Fruit fly (Drosophila melanogaster) whole organism, embryonic: ENCODE measurements around the gene VGlut.
A peak's percentile ranks its signal among the peaks of the same experiment; 100 is the strongest.

Source experiments
- Abd-B ChIP-seq: fragments of 200-800 bp; sonication (Bioruptor generic); optimal IDR thresholded peaks from 2 replicates; lab custom pipeline; 2018; ENCODE audit warnings: missing biosample characterization, mild to moderate bottlenecking, missing genetic modification characterization, moderate library complexity
- Blimp-1 ChIP-seq: fragments of 200-800 bp; sonication (Bioruptor generic); optimal IDR thresholded peaks from 3 replicates; lab custom pipeline; 2018; ENCODE audit warnings: missing biosample characterization, missing genetic modification characterization, mild to moderate bottlenecking, moderate library complexity, missing genetic modification reagents
- C15 ChIP-seq: fragments of 200-800 bp; sonication (Bioruptor generic); IDR thresholded peaks from 3 replicates; pipeline ENCODE4 v1.3.6; 2022; ENCODE audit warnings: missing biosample characterization, missing genetic modification characterization
- CG11247 ChIP-seq: fragments of 200-800 bp; sonication (Bioruptor generic); IDR thresholded peaks from 2 replicates; pipeline ENCODE4 v1.3.6; 2022; ENCODE audit warnings: missing biosample characterization, missing genetic modification characterization
- CG14050 ChIP-seq: fragments of 200-800 bp; sonication (Bioruptor generic); IDR thresholded peaks from 3 replicates; pipeline ENCODE4 v1.3.6; 2022; ENCODE audit warnings: missing biosample characterization, missing genetic modification characterization
- CG1647 ChIP-seq: fragments of 200-800 bp; sonication (Bioruptor generic); optimal IDR thresholded peaks from 3 replicates; lab custom pipeline; 2016; ENCODE audit warnings: missing biosample characterization, missing genetic modification characterization
- CG2116 ChIP-seq: fragments of 200-800 bp; sonication (Bioruptor generic); optimal IDR thresholded peaks from 3 replicates; lab custom pipeline; 2018; ENCODE audit warnings: missing biosample characterization, mild to moderate bottlenecking, missing genetic modification characterization
- CG2889 ChIP-seq: fragments of 200-800 bp; sonication (Bioruptor generic); IDR thresholded peaks from 3 replicates; pipeline ENCODE4 v1.3.6; 2022; ENCODE audit warnings: missing biosample characterization, missing genetic modification characterization
- CG3163 ChIP-seq: fragments of 200-800 bp; sonication (Bioruptor generic); optimal IDR thresholded peaks from 3 replicates; lab custom pipeline; 2016; ENCODE audit warnings: missing biosample characterization, missing genetic modification characterization
- CG4282 ChIP-seq: fragments of 200-800 bp; sonication (Bioruptor generic); optimal IDR thresholded peaks from 2 replicates; lab custom pipeline; 2016; ENCODE audit warnings: missing biosample characterization, missing genetic modification characterization
- CG4404 ChIP-seq: fragments of 200-800 bp; sonication (Bioruptor generic); IDR thresholded peaks from 2 replicates; pipeline ENCODE4 v1.3.6; 2022; ENCODE audit warnings: missing biosample characterization, missing genetic modification characterization
- CG4707 ChIP-seq: fragments of 200-800 bp; sonication (Bioruptor generic); optimal IDR thresholded peaks from 2 replicates; lab custom pipeline; 2018; ENCODE audit warnings: missing biosample characterization, mild to moderate bottlenecking, missing genetic modification characterization, moderate library complexity
- CG6175 ChIP-seq: fragments of 200-800 bp; sonication (Bioruptor generic); IDR thresholded peaks from 3 replicates; pipeline ENCODE4 v1.3.6; 2022; ENCODE audit warnings: missing biosample characterization, missing genetic modification characterization
- CG6254 ChIP-seq: fragments of 200-800 bp; sonication (Bioruptor generic); optimal IDR thresholded peaks from 3 replicates; lab custom pipeline; 2017; ENCODE audit warnings: mild to moderate bottlenecking, missing biosample characterization, missing genetic modification reagents, missing genetic modification characterization
- CG6683 ChIP-seq: fragments of 200-800 bp; sonication (Bioruptor generic); optimal IDR thresholded peaks from 2 replicates; lab custom pipeline; 2017; ENCODE audit warnings: missing biosample characterization, mild to moderate bottlenecking, missing genetic modification characterization, missing genetic modification reagents
- CG6813 ChIP-seq: fragments of 200-800 bp; sonication (Bioruptor generic); optimal IDR thresholded peaks from 2 replicates; lab custom pipeline; 2017; ENCODE audit warnings: missing biosample characterization, missing genetic modification characterization, mild to moderate bottlenecking, moderate library complexity, missing genetic modification reagents
- CG8089 ChIP-seq: fragments of 200-800 bp; sonication (Bioruptor generic); optimal IDR thresholded peaks from 3 replicates; lab custom pipeline; 2016; ENCODE audit warnings: missing biosample characterization, missing genetic modification characterization
- CG8765 ChIP-seq: fragments of 200-800 bp; sonication (Bioruptor generic); IDR thresholded peaks from 2 replicates; pipeline ENCODE4 v1.3.6; 2022; ENCODE audit warnings: missing biosample characterization, missing genetic modification characterization
- CG8944 ChIP-seq: fragments of 200-800 bp; sonication (Bioruptor generic); optimal IDR thresholded peaks from 3 replicates; lab custom pipeline; 2016; ENCODE audit warnings: missing biosample characterization, missing genetic modification characterization
- CG9797 ChIP-seq: fragments of 200-800 bp; sonication (Bioruptor generic); optimal IDR thresholded peaks from 3 replicates; lab custom pipeline; 2018; ENCODE audit warnings: missing biosample characterization, mild to moderate bottlenecking, missing genetic modification characterization
- CkIIα-i1 ChIP-seq: fragments of 200-800 bp; sonication (Bioruptor generic); IDR thresholded peaks from 2 replicates; pipeline ENCODE4 v1.3.6; 2022; ENCODE audit warnings: missing biosample characterization, missing genetic modification characterization
- Deaf1 ChIP-seq: fragments of 200-800 bp; optimal IDR thresholded peaks from 3 replicates; lab custom pipeline; 2019; ENCODE audit warnings: missing biosample characterization, mild to moderate bottlenecking, missing genetic modification characterization, moderate library complexity
- Dip2 ChIP-seq: fragments of 200-800 bp; sonication (Bioruptor generic); IDR thresholded peaks from 2 replicates; pipeline ENCODE4 v1.3.6; 2022; ENCODE audit warnings: missing biosample characterization, missing genetic modification characterization
- Ets97D ChIP-seq: fragments of 200-800 bp; sonication (Bioruptor generic); optimal IDR thresholded peaks from 3 replicates; lab custom pipeline; 2016; ENCODE audit warnings: missing biosample characterization, missing genetic modification characterization
- Fer1 ChIP-seq: fragments of 200-800 bp; sonication (Bioruptor generic); optimal IDR thresholded peaks from 2 replicates; lab custom pipeline; 2017; ENCODE audit warnings: missing biosample characterization, mild to moderate bottlenecking, missing genetic modification characterization
- Fer3 ChIP-seq: fragments of 200-800 bp; sonication (Bioruptor generic); optimal IDR thresholded peaks from 2 replicates; lab custom pipeline; 2018; ENCODE audit warnings: missing biosample characterization, mild to moderate bottlenecking, missing genetic modification characterization, moderate library complexity
- Lpt ChIP-seq: fragments of >200 bp; optimal IDR thresholded peaks from 2 replicates; lab custom pipeline; 2018; ENCODE audit warnings: missing biosample characterization, missing genetic modification characterization
- Myb ChIP-seq: fragments of 200-800 bp; sonication (Bioruptor generic); optimal IDR thresholded peaks from 2 replicates; lab custom pipeline; 2016; ENCODE audit warnings: missing biosample characterization, missing genetic modification characterization
- NC2α ChIP-seq: fragments of 200-800 bp; sonication (Bioruptor generic); optimal IDR thresholded peaks from 2 replicates; lab custom pipeline; 2016; ENCODE audit warnings: missing biosample characterization, missing genetic modification characterization
- Neu2 ChIP-seq: fragments of 200-800 bp; sonication (Bioruptor generic); optimal IDR thresholded peaks from 3 replicates; lab custom pipeline; 2016; ENCODE audit warnings: missing biosample characterization, missing genetic modification characterization, borderline replicate concordance
- PHDP ChIP-seq: fragments of 200-800 bp; sonication (Bioruptor generic); optimal IDR thresholded peaks from 3 replicates; lab custom pipeline; 2018; ENCODE audit warnings: missing biosample characterization, mild to moderate bottlenecking, missing genetic modification characterization, moderate library complexity
- Ravus ChIP-seq: fragments of 200-800 bp; sonication (Bioruptor generic); IDR thresholded peaks from 2 replicates; pipeline ENCODE4 v1.3.6; 2022; ENCODE audit warnings: missing biosample characterization, missing genetic modification characterization
- al ChIP-seq: fragments of 200-800 bp; sonication (Bioruptor generic); IDR thresholded peaks from 2 replicates; pipeline ENCODE4 v1.3.6; 2022; ENCODE audit warnings: missing biosample characterization, missing genetic modification characterization
- az2 ChIP-seq: fragments of 200-800 bp; sonication (Bioruptor generic); optimal IDR thresholded peaks from 3 replicates; lab custom pipeline; 2016; ENCODE audit warnings: missing biosample characterization, missing genetic modification characterization
- bab2 ChIP-seq: fragments of 200-800 bp; sonication (Bioruptor generic); optimal IDR thresholded peaks from 2 replicates; lab custom pipeline; 2016; ENCODE audit warnings: missing biosample characterization, missing genetic modification characterization
- bbx ChIP-seq: fragments of 200-800 bp; sonication (Bioruptor generic); IDR thresholded peaks from 2 replicates; pipeline ENCODE4 v1.3.6; 2022; ENCODE audit warnings: missing biosample characterization, missing genetic modification characterization; ENCODE audit not compliant: partially characterized antibody
- cas ChIP-seq: fragments of 200-800 bp; sonication (Bioruptor generic); IDR thresholded peaks from 2 replicates; pipeline ENCODE4 v1.3.6; 2022; ENCODE audit warnings: missing biosample characterization, missing genetic modification characterization
- da ChIP-seq: fragments of 200-800 bp; sonication (Bioruptor generic); optimal IDR thresholded peaks from 2 replicates; lab custom pipeline; 2016; ENCODE audit warnings: missing biosample characterization, missing genetic modification characterization
- dimm ChIP-seq: fragments of 200-800 bp; sonication (Bioruptor generic); IDR thresholded peaks from 2 replicates; pipeline ENCODE4 v1.3.6; 2022; ENCODE audit warnings: missing biosample characterization, missing genetic modification characterization
- fd64A ChIP-seq: fragments of 200-800 bp; sonication (Bioruptor generic); optimal IDR thresholded peaks from 3 replicates; lab custom pipeline; 2018; ENCODE audit warnings: missing biosample characterization, mild to moderate bottlenecking, missing genetic modification characterization
- fru ChIP-seq: fragments of >200 bp; optimal IDR thresholded peaks from 2 replicates; lab custom pipeline; 2017
- jigr1 ChIP-seq: fragments of 200-800 bp; sonication (Bioruptor generic); IDR thresholded peaks from 3 replicates; pipeline ENCODE4 v1.3.6; 2022; ENCODE audit warnings: missing biosample characterization, missing genetic modification characterization
- lilli ChIP-seq: fragments of 200-800 bp; sonication (Bioruptor generic); optimal IDR thresholded peaks from 3 replicates; lab custom pipeline; 2016; ENCODE audit warnings: missing biosample characterization, missing genetic modification characterization
- mirr ChIP-seq: fragments of 200-800 bp; sonication (Bioruptor generic); optimal IDR thresholded peaks from 3 replicates; lab custom pipeline; 2018; ENCODE audit warnings: missing biosample characterization, mild to moderate bottlenecking, missing genetic modification characterization
- phol ChIP-seq: fragments of 200-800 bp; sonication (Bioruptor generic); optimal IDR thresholded peaks from 3 replicates; lab custom pipeline; 2018; ENCODE audit warnings: missing biosample characterization, mild to moderate bottlenecking, missing genetic modification characterization, moderate library complexity
- tgo ChIP-seq: fragments of 200-800 bp; sonication (Bioruptor generic); IDR thresholded peaks from 3 replicates; pipeline ENCODE4 v1.3.6; 2022; ENCODE audit warnings: missing biosample characterization, missing genetic modification characterization
- trem ChIP-seq: fragments of 200-800 bp; optimal IDR thresholded peaks from 3 replicates; lab custom pipeline; 2019; ENCODE audit warnings: missing biosample characterization, mild to moderate bottlenecking, missing genetic modification characterization, moderate library complexity
- unc-4 ChIP-seq: fragments of 200-800 bp; sonication (Bioruptor generic); IDR thresholded peaks from 2 replicates; pipeline ENCODE4 v1.3.6; 2022; ENCODE audit warnings: missing biosample characterization, missing genetic modification characterization; ENCODE audit not compliant: partially characterized antibody
- zfh2 ChIP-seq: fragments of 200-800 bp; sonication (Bioruptor generic); optimal IDR thresholded peaks from 2 replicates; lab custom pipeline; 2016; ENCODE audit warnings: missing biosample characterization, missing genetic modification characterization

VGlut gene

dm6 chr2L:2373818-2374746, 26.0 kb upstream of the VGlut start, which contains the start of the genes CG3609 and CG15390 (continued):
- peak; percentile 94 for TF ChIP-seq zfh2 (GFP tag; lab: Kevin White, UChicago)
- peak; percentile 62 for TF ChIP-seq CG14050 (GFP tag; lab: Robert Waterston, UW)
- TF ChIP-seq phol (tag; lab: Kevin White, UChicago), result peak; percentile 46
- TF ChIP-seq CG8089, result peak; percentile 37
- peak; percentile 1 for TF ChIP-seq CG6683 (GFP tag; lab: Kevin White, UChicago)
- no peak for TF ChIP-seq dimm (GFP tag; lab: Robert Waterston, UW)
- TF ChIP-seq lilli (GFP tag; lab: Kevin White, UChicago), result peak; percentile 96
- 0 out of 2 replicates have a peak, but pooled peaks have one; percentile 5 for TF ChIP-seq CkIIα-i1 (GFP tag; lab: Robert Waterston, UW)
- peak; percentile 37 for TF ChIP-seq Deaf1 (tag; lab: Kevin White, UChicago)
- peak; percentile 47; the same call in 1 of the 2 replicates for TF ChIP-seq cas
- TF ChIP-seq Dip2 (GFP tag; lab: Robert Waterston, UW), result no peak
- peak; percentile 60 for TF ChIP-seq Blimp-1
- peak; percentile 45 for TF ChIP-seq Abd-B (GFP tag; lab: Kevin White, UChicago)
- peak; percentile 44 for TF ChIP-seq da (GFP tag; lab: Kevin White, UChicago)
- peak; percentile 40; the same call in 1 of the 2 replicates for TF ChIP-seq bbx (GFP tag; lab: Robert Waterston, UW)
- TF ChIP-seq Fer1 (GFP tag; lab: Kevin White, UChicago), result peak; percentile 72
- TF ChIP-seq trem, result peak; percentile 10
- TF ChIP-seq al (GFP tag; lab: Robert Waterston, UW), result peak; percentile 82
- TF ChIP-seq Neu2, result no peak
- TF ChIP-seq CG9797 (GFP tag; lab: Kevin White, UChicago), result no peak
- TF ChIP-seq Ets97D (GFP tag; lab: Kevin White, UChicago), result peak; percentile 83
- no peak; the same call in 1 of the 2 replicates for TF ChIP-seq Ravus (GFP tag; lab: Robert Waterston, UW)
- peak; percentile 72; the same call in 1 of the 3 replicates for TF ChIP-seq C15 (GFP tag; lab: Robert Waterston, UW)
- peak; percentile 99 for TF ChIP-seq az2 (GFP tag; lab: Kevin White, UChicago)
- no peak for TF ChIP-seq fd64A (GFP tag; lab: Kevin White, UChicago)
- TF ChIP-seq Fer3 (tag; lab: Kevin White, UChicago), result peak; percentile 72
- peak; percentile 22 for TF ChIP-seq CG6254 (GFP tag; lab: Kevin White, UChicago)
- peak; percentile 85 for TF ChIP-seq CG8944
- TF ChIP-seq jigr1 (GFP tag; lab: Robert Waterston, UW), result no peak
- peak; percentile 51 for TF ChIP-seq CG4404 (GFP tag; lab: Robert Waterston, UW)
- TF ChIP-seq fru (lab: Kevin White, UChicago), result no peak
- TF ChIP-seq unc-4 (GFP tag; lab: Robert Waterston, UW), result peak; percentile 55; the same call in 1 of the 2 replicates
- peak; percentile 85 for TF ChIP-seq CG1647 (GFP tag; lab: Kevin White, UChicago)
- TF ChIP-seq CG3163 (GFP tag; lab: Kevin White, UChicago), result peak; percentile 81
- peak; percentile 50; the same call in 1 of the 3 replicates for TF ChIP-seq CG2889
- peak; percentile 64 for TF ChIP-seq tgo (GFP tag; lab: Robert Waterston, UW)
- peak; percentile 88 for TF ChIP-seq bab2 (GFP tag; lab: Kevin White, UChicago)
- peak; percentile 72 for TF ChIP-seq CG8765 (GFP tag; lab: Robert Waterston, UW)
- peak; percentile 46 for TF ChIP-seq CG2116
- peak; percentile 92 for TF ChIP-seq mirr (GFP tag; lab: Kevin White, UChicago)
- peak; percentile 81 for TF ChIP-seq Myb
- peak; percentile 51 for TF ChIP-seq NC2α
- TF ChIP-seq CG11247 (GFP tag; lab: Robert Waterston, UW), result peak; percentile 83
- TF ChIP-seq Lpt (GFP tag; lab: Kevin White, UChicago), result no peak
- TF ChIP-seq CG4707 (GFP tag; lab: Kevin White, UChicago), result peak; percentile 76
- peak; percentile 77 for TF ChIP-seq PHDP (tag; lab: Kevin White, UChicago)
- 0 out of 3 replicates have a peak, but pooled peaks have one; percentile 48 for TF ChIP-seq CG6175 (GFP tag; lab: Robert Waterston, UW)
- peak; percentile 33 for TF ChIP-seq CG6813 (GFP tag; lab: Kevin White, UChicago)
- TF ChIP-seq CG4282, result peak; percentile 77
